Fruit fly (Drosophila melanogaster) ovary, adult (tissue): ENCODE results near the gene grk.

Source experiments
- CG17801 ChIP-seq: fragments of 200-800 bp; optimal IDR thresholded peaks from 2 replicates; lab custom pipeline; 2019; ENCODE audit warnings: missing biosample characterization, mild to moderate bottlenecking, missing genetic modification characterization, moderate library complexity; ENCODE audit not compliant: partially characterized antibody

Gene grk

DNA sequence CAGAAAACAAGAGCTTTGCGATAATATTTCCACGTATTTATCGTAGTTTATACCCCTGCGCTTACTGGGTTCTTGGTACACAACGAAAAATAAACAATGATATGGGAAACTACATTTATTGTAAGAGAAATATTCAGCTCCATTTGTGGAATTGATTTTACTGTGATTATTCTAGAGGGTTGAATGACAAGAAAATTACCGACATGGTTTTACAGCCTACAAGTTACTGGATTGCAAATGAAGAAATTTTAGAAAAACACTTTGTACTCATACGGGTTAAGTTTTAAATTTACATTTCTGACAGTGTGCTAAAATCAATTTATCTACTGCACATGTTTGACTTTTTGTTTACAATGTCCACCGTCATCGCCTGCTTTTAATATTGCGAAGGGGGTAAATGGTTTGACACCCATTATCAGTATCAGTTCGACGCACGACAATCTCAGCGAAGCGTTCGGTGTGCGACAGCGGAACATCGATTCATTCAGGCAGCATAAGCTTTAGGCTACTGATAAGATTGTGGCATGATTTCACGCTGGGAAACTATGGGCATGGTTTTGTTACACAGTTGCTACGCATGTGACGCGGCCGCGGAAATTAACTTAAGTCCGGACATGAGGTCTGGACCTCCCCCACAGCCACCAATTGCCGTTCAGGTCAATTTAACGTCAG lies 28.5 kb upstream of the grk start:
- TF ChIP-seq CG17801 (GFP tag; lab: Kevin White, UChicago) = no peak

dm6 chr2L:8451497-8451896 lies 18.1 kb upstream of the grk start:
- no peak for TF ChIP-seq CG17801 (GFP tag; lab: Kevin White, UChicago)

DNA sequence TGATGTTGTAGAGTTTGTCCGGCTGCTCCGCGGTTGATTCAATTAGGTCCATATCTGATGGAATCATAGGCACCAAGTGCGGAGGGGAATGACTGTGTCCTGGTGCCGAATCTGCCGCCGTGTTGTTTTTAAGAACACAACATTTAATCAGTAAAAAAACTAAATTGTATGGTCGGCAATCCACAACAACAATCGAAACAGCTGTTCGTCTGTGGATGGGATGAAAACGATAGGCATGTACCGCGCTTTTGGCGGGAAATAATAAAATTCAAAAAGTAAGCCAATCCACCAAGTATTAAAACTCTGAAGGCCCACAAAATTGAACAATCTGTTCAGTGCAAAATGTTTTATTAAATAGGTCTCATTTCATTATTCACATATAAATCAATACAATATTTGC lies 16.0 kb upstream of the grk start, which contains the start of gene Aasdh:
TSS of gene Aasdh (minus strand) at position 219 of the 400 bp plus-strand sequence.
- TF ChIP-seq CG17801 (GFP tag; lab: Kevin White, UChicago) = no peak

DNA sequence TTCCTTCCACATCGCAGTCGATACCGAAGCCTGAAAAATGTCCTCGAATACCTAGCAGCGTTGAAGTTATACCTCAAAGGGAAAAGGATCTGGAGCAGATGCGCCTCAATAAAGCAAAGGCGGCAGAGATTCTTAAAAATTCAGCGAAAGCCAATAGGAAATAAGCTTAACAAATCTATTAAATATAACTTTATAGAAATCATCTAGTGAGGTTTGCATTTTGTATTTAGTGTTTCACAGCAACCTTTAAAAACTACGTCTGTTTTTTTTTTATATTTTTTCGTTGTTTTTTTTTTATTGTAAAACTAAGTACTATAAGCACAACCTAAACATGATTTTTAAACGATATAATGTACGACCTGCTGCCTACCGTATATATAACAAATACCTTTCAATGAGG lies 8.7 kb upstream of the grk start, which contains the start of gene CG31897:
TSS of gene CG31897 (plus strand) at position 301 of the 400 bp plus-strand sequence.
- TF ChIP-seq CG17801 (GFP tag; lab: Kevin White, UChicago) = no peak

- TF ChIP-seq CG17801 (GFP tag; lab: Kevin White, UChicago) = no peak
Measured at dm6 chr2L:8438052-8438451, 4.7 kb upstream of the grk start, which contains the start of gene mus201. Gene mus201, plus strand, starts transcription at chr2L:8438169.

dm6 chr2L:8437176-8437575 lies 3.8 kb upstream of the grk start, which contains the start of the genes D12 and Chrac-14:
Gene D12, minus strand, starts transcription at chr2L:8437365.
Gene Chrac-14, plus strand, starts transcription at chr2L:8437405.
- no peak for TF ChIP-seq CG17801 (GFP tag; lab: Kevin White, UChicago)

DNA sequence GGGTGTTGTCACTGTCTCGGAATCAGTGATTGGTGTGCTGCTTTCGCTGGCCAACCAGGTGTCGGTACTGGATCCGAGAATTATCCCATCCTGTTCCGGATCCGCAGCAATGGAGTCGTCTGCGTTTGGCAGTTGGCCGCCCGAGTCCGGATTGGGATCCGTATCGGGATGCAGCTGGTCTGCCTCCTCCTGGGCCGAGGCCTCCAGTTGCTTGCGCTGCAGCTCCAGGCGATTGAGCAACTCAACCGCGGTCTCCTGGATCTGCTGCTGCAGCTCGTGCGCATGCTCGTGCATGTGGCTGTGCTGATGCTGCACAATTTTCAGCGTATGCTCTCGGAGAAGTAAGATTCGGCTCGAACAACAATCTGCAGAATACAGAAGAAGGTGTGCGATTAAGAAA lies 1.3 kb downstream of the grk start:
- no peak for TF ChIP-seq CG17801 (GFP tag; lab: Kevin White, UChicago)

- TF ChIP-seq CG17801 (GFP tag; lab: Kevin White, UChicago) = no peak
Measured at dm6 chr2L:8426801-8427200, 6.6 kb downstream of the grk start.

dm6 chr2L:8425962-8426759 lies 7.2 kb downstream of the grk start:
- no peak for TF ChIP-seq CG17801 (GFP tag; lab: Kevin White, UChicago)

DNA sequence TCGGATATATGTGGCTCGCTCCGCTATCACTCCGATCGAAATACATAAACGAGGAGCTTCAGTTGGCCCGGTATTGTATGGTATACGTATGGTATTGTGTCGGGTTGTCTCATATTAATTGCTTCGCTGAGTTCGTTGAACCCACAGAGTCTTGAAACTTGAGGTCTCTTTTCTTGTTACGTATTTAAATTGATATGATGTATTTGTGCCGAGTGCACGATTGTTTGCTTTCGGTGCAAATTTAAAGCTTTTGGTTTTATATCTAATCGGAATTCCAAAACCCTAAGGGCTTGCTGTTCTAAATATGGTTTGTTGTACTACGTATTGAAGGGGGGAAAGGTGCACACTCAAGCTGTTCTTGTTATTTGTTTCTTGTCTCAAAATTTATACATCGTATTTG lies 8.2 kb downstream of the grk start:
- no peak for TF ChIP-seq CG17801 (GFP tag; lab: Kevin White, UChicago)

- TF ChIP-seq CG17801 (GFP tag; lab: Kevin White, UChicago) = no peak
Measured at dm6 chr2L:8424662-8425208, 8.7 kb downstream of the grk start.

- TF ChIP-seq CG17801 (GFP tag; lab: Kevin White, UChicago) = no peak
Measured at dm6 chr2L:8424090-8424470, 9.3 kb downstream of the grk start.

dm6 chr2L:8423460-8424089 lies 9.8 kb downstream of the grk start:
- TF ChIP-seq CG17801 (GFP tag; lab: Kevin White, UChicago) = no peak

dm6 chr2L:8423047-8423446 lies 10.4 kb downstream of the grk start:
- TF ChIP-seq CG17801 (GFP tag; lab: Kevin White, UChicago) = no peak

DNA sequence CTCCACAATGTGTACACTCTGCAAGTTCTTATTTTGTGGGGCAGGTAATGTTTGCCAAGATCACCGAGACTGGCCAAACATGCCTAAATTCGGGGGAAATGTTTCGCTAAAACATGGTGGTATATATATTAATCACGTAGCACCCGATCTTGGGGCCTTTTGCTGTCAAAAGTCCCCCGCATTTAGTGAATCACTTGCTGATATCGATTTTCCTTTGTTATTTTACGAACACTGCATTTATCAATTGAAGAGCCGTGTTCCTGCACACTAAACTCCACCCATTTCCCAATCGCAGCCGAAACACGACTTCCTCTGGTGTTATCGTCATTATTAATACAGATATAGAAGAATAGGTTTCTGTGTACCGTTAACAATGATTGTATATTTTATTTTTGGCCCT lies 11.7 kb downstream of the grk start:
- TF ChIP-seq CG17801 (GFP tag; lab: Kevin White, UChicago) = no peak
